Worm (Caenorhabditis elegans) whole organism, L3 larva: Measurements from ENCODE around the gene F54D10.9.

Experiments used
- ama-1 ChIP-seq: fragments of 150-350 bp; optimal IDR thresholded peaks from 2 replicates; lab custom pipeline; 2018
- nhr-11 ChIP-seq: fragments of 150-350 bp; optimal IDR thresholded peaks from 2 replicates; lab custom pipeline; 2014; ENCODE audit warnings: missing biosample characterization, missing genetic modification characterization
- nhr-12 ChIP-seq: fragments of 150-350 bp; optimal IDR thresholded peaks from 2 replicates; lab custom pipeline; 2014; ENCODE audit warnings: missing biosample characterization, missing genetic modification characterization
- skn-1 ChIP-seq: fragments of 150-350 bp; optimal IDR thresholded peaks from 2 replicates; lab custom pipeline; 2014; ENCODE audit warnings: missing biosample characterization, missing genetic modification characterization

ce11 chrII:3808104-3808503, 24.2 kb downstream of the F54D10.9 start, which contains the start of gene F54D10.5:
- TF ChIP-seq nhr-11 (no peak), ama-1 (lab: Kevin White, UChicago) (no peak), skn-1 (tag; lab: Kevin White, UChicago) (peak; percentile 14), nhr-12 (tag; lab: Kevin White, UChicago) (no peak)
